Fruit fly (Drosophila melanogaster) Kc167 (cell line): Measurements from ENCODE around the gene LysB.

Experiments
- Myc ChIP-seq: fragments of >200 bp; optimal IDR thresholded peaks from 2 replicates; lab custom pipeline; 2017; ENCODE audit warnings: missing external identifiers
- Sin3A ChIP-seq: fragments of >200 bp; optimal IDR thresholded peaks from 2 replicates; lab custom pipeline; 2018; ENCODE audit warnings: missing external identifiers
- insv ChIP-seq: fragments of >200 bp; optimal IDR thresholded peaks from 3 replicates; lab custom pipeline; 2018; ENCODE audit warnings: missing external identifiers
- psq ChIP-seq: fragments of >200 bp; optimal IDR thresholded peaks from 2 replicates; lab custom pipeline; 2017; ENCODE audit warnings: missing external identifiers

DNA sequence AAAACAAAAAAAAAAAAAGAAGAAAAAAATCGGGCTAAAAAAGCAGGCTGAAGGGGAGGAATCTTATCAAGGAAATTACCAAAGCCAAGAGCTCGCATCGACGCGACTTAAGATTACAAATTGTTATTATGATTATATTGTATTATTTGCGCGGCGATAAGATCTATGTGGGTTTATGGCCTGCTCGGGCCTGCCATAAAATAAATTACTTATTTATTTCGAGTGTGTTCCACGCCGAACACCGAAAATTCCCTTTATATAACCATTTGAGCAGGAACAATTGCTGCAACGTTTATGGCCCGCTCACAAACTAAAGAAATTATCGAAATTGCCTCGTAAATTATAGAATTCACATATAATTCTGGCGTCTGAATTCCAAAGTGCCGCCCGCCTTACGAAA lies 37.6 kb upstream of the LysB start:
- TF ChIP-seq insv = no peak
- TF ChIP-seq Sin3A (lab: Kevin White, UChicago) = no peak
- no peak for TF ChIP-seq psq
- TF ChIP-seq Myc = no peak
